Worm (Caenorhabditis elegans) whole organism, L1 larva: ENCODE data around the gene F35C8.5.

ENCODE experiments used
- C04F5.9 ChIP-seq: sonication (generic microtip); optimal IDR thresholded peaks from 2 replicates; lab custom pipeline; 2016; ENCODE audit warnings: missing genetic modification characterization, missing compliant biosample characterization
- C34B4.2 ChIP-seq: sonication (generic microtip); optimal IDR thresholded peaks from 2 replicates; lab custom pipeline; 2017; ENCODE audit warnings: mild to moderate bottlenecking, missing genetic modification characterization, missing compliant biosample characterization
- F16B12.6 ChIP-seq: fragments of 150-350 bp; optimal IDR thresholded peaks from 2 replicates; lab custom pipeline; 2014; ENCODE audit warnings: missing biosample characterization, missing genetic modification characterization
- aly-2 ChIP-seq: fragments of 150-350 bp; optimal IDR thresholded peaks from 2 replicates; lab custom pipeline; 2014; ENCODE audit warnings: missing biosample characterization, missing genetic modification characterization
- ceh-8 ChIP-seq: fragments of 200-800 bp; sonication (Bioruptor generic); optimal IDR thresholded peaks from 2 replicates; lab custom pipeline; 2018; ENCODE audit warnings: mild to moderate bottlenecking, missing genetic modification characterization, moderate library complexity, missing compliant biosample characterization
- ceh-90 ChIP-seq: sonication (generic microtip); optimal IDR thresholded peaks from 2 replicates; lab custom pipeline; 2016; ENCODE audit warnings: missing genetic modification characterization, missing compliant biosample characterization
- dpl-1 ChIP-seq, 3 experiments: fragments of 150-350 bp in 2 of 3; sonication (generic microtip) in 1 of 3; optimal IDR thresholded peaks; 2 replicates each; lab custom pipeline; 2014 to 2017; ENCODE audit warnings: missing biosample characterization in 3 of 3, missing genetic modification characterization in 3 of 3, missing genetic modification reagents in 3 of 3
- dsc-1 ChIP-seq: sonication (generic microtip); optimal IDR thresholded peaks from 2 replicates; lab custom pipeline; 2016; ENCODE audit warnings: mild to moderate bottlenecking, missing genetic modification characterization, missing compliant biosample characterization
- efl-1 ChIP-seq, 4 experiments: fragments of 150-350 bp; optimal IDR thresholded peaks in 3 of 4; peaks in 1 of 4; 1 replicate in 1 of 4; 2 replicates in 3 of 4; lab custom pipeline; 2014; ENCODE audit warnings: missing biosample characterization in 2 of 4, missing genetic modification characterization in 2 of 4, missing genetic modification reagents in 2 of 4
- efl-3 ChIP-seq: fragments of 200-800 bp; sonication (Bioruptor generic); optimal IDR thresholded peaks from 2 replicates; lab custom pipeline; 2018; ENCODE audit warnings: mild to moderate bottlenecking, missing genetic modification characterization, missing compliant biosample characterization
- egl-27 ChIP-seq, 2 experiments: fragments of 150-350 bp in 1 of 2; sonication (generic microtip); optimal IDR thresholded peaks; 3 replicates each; lab custom pipeline; 2017 to 2018; ENCODE audit warnings: missing biosample characterization in 2 of 2, missing genetic modification characterization in 2 of 2, missing genetic modification reagents in 2 of 2
- elt-2 ChIP-seq: sonication (generic microtip); optimal IDR thresholded peaks from 2 replicates; lab custom pipeline; 2016; ENCODE audit warnings: missing genetic modification characterization, mild to moderate bottlenecking, inconsistent platforms, missing compliant biosample characterization, missing genetic modification reagents
- ets-5 ChIP-seq: fragments of 200-800 bp; sonication (Bioruptor generic); IDR thresholded peaks from 2 replicates; pipeline ENCODE4 v1.3.6; 2022; ENCODE audit warnings: missing genetic modification characterization, missing compliant biosample characterization
- fkh-10 ChIP-seq: sonication (generic microtip); optimal IDR thresholded peaks from 2 replicates; lab custom pipeline; 2017; ENCODE audit warnings: missing biosample characterization, missing genetic modification reagents, missing genetic modification characterization
- fkh-4 ChIP-seq: sonication (generic microtip); optimal IDR thresholded peaks from 2 replicates; lab custom pipeline; 2016; ENCODE audit warnings: missing compliant biosample characterization, missing genetic modification characterization, borderline replicate concordance
- fkh-8 ChIP-seq: sonication (generic microtip); optimal IDR thresholded peaks from 2 replicates; lab custom pipeline; 2016; ENCODE audit warnings: mild to moderate bottlenecking, missing genetic modification characterization, missing compliant biosample characterization
- grh-1 ChIP-seq: fragments of 200-800 bp; sonication (Bioruptor generic); IDR thresholded peaks from 2 replicates; pipeline ENCODE4 v1.3.6; 2022; ENCODE audit warnings: missing genetic modification reagents, missing genetic modification characterization, missing compliant biosample characterization
- hlh-17 ChIP-seq: fragments of 200-800 bp; sonication (Bioruptor generic); optimal IDR thresholded peaks from 2 replicates; lab custom pipeline; 2018; ENCODE audit warnings: missing genetic modification characterization, mild to moderate bottlenecking, missing compliant biosample characterization, moderate library complexity, borderline replicate concordance
- hlh-4 ChIP-seq: sonication (generic microtip); optimal IDR thresholded peaks from 2 replicates; lab custom pipeline; 2016; ENCODE audit warnings: mild to moderate bottlenecking, missing genetic modification characterization, missing compliant biosample characterization
- hpl-2 ChIP-seq: fragments of 150-350 bp; optimal IDR thresholded peaks from 2 replicates; lab custom pipeline; 2014; ENCODE audit warnings: missing biosample characterization, missing genetic modification reagents, missing genetic modification characterization
- isw-1 ChIP-seq: fragments of 200-800 bp; sonication (Bioruptor generic); IDR thresholded peaks from 2 replicates; pipeline ENCODE4 v1.3.6; 2022; ENCODE audit warnings: missing genetic modification characterization, missing compliant biosample characterization
- lin-13 ChIP-seq: fragments of 150-350 bp; optimal IDR thresholded peaks from 2 replicates; lab custom pipeline; 2014; ENCODE audit warnings: missing biosample characterization, missing genetic modification reagents, missing genetic modification characterization
- lin-14 ChIP-seq: fragments of 200-800 bp; sonication (Bioruptor generic); optimal IDR thresholded peaks from 2 replicates; lab custom pipeline; 2018; ENCODE audit warnings: mild to moderate bottlenecking, missing genetic modification characterization, moderate library complexity, missing compliant biosample characterization
- lin-35 ChIP-seq, 2 experiments: fragments of 150-350 bp; optimal IDR thresholded peaks; 2 replicates each; lab custom pipeline; 2014; ENCODE audit warnings: missing biosample characterization in 2 of 2, missing genetic modification characterization in 2 of 2, missing genetic modification reagents in 2 of 2
- lin-39 ChIP-seq: fragments of 150-350 bp; optimal IDR thresholded peaks from 2 replicates; lab custom pipeline; 2014; ENCODE audit warnings: missing biosample characterization, missing genetic modification reagents, missing genetic modification characterization
- lsy-2 ChIP-seq, 2 experiments: fragments of 150-350 bp; optimal IDR thresholded peaks; 2 replicates each; lab custom pipeline; 2014; ENCODE audit warnings: missing biosample characterization in 2 of 2, missing genetic modification characterization in 2 of 2
- mab-9 ChIP-seq: fragments of 200-800 bp; sonication (Bioruptor generic); IDR thresholded peaks from 2 replicates; pipeline ENCODE4 v1.3.6; 2022; ENCODE audit warnings: missing genetic modification reagents, missing genetic modification characterization, missing compliant biosample characterization
- mdl-1 ChIP-seq, 2 experiments: fragments of 150-350 bp; optimal IDR thresholded peaks; 2 replicates each; lab custom pipeline; 2014 to 2017; ENCODE audit warnings: missing biosample characterization in 2 of 2, missing genetic modification characterization in 2 of 2, inconsistent platforms in 1 of 2
- mep-1 ChIP-seq: fragments of 150-350 bp; optimal IDR thresholded peaks from 2 replicates; lab custom pipeline; 2014; ENCODE audit warnings: missing biosample characterization, missing genetic modification characterization
- nhr-11 ChIP-seq: fragments of 150-350 bp; optimal IDR thresholded peaks from 2 replicates; lab custom pipeline; 2014; ENCODE audit warnings: missing biosample characterization, missing genetic modification characterization
- nhr-19 ChIP-seq: fragments of 200-800 bp; sonication (Bioruptor generic); conservative IDR thresholded peaks from 2 replicates; pipeline ENCODE4 v1.3.6; 2022; ENCODE audit warnings: missing genetic modification characterization, missing compliant biosample characterization
- nhr-237 ChIP-seq: fragments of 150-350 bp; optimal IDR thresholded peaks from 2 replicates; lab custom pipeline; 2014; ENCODE audit warnings: missing biosample characterization, missing genetic modification characterization
- nhr-47 ChIP-seq: sonication (generic microtip); optimal IDR thresholded peaks from 2 replicates; lab custom pipeline; 2016; ENCODE audit warnings: mild to moderate bottlenecking, missing genetic modification characterization, moderate library complexity, missing compliant biosample characterization
- nhr-77 ChIP-seq: fragments of 150-350 bp; optimal IDR thresholded peaks from 2 replicates; lab custom pipeline; 2014; ENCODE audit warnings: missing biosample characterization, missing genetic modification characterization
- nhr-84 ChIP-seq: sonication (generic microtip); optimal IDR thresholded peaks from 2 replicates; lab custom pipeline; 2017; ENCODE audit warnings: missing biosample characterization, missing genetic modification characterization
- nhr-85 ChIP-seq: sonication (generic microtip); peaks from one replicate; lab custom pipeline; 2016; ENCODE audit warnings: missing genetic modification characterization, inconsistent platforms, missing compliant biosample characterization
- nhr-90 ChIP-seq: sonication (generic microtip); optimal IDR thresholded peaks from 2 replicates; lab custom pipeline; 2016; ENCODE audit warnings: mild to moderate bottlenecking, missing genetic modification characterization, missing compliant biosample characterization; ENCODE audit not compliant: poor library complexity
- rnt-1 ChIP-seq: sonication (generic microtip); optimal IDR thresholded peaks from 2 replicates; lab custom pipeline; 2016; ENCODE audit warnings: mild to moderate bottlenecking, missing genetic modification characterization, moderate library complexity, missing compliant biosample characterization
- skn-1 ChIP-seq: fragments of 150-350 bp; optimal IDR thresholded peaks from 2 replicates; lab custom pipeline; 2014; ENCODE audit warnings: missing biosample characterization, missing genetic modification characterization
- snpc-4 ChIP-seq: fragments of 150-350 bp; optimal IDR thresholded peaks from 2 replicates; lab custom pipeline; 2014; ENCODE audit warnings: missing biosample characterization, missing genetic modification characterization
- sox-4 ChIP-seq: sonication (generic microtip); optimal IDR thresholded peaks from 2 replicates; lab custom pipeline; 2016; ENCODE audit warnings: missing genetic modification characterization, missing compliant biosample characterization
- swsn-7 ChIP-seq: sonication (generic microtip); optimal IDR thresholded peaks from 2 replicates; lab custom pipeline; 2016; ENCODE audit warnings: missing genetic modification characterization, missing compliant biosample characterization
- tbx-2 ChIP-seq: sonication (generic microtip); optimal IDR thresholded peaks from 2 replicates; lab custom pipeline; 2016; ENCODE audit warnings: missing genetic modification characterization, missing compliant biosample characterization
- unc-62 ChIP-seq: fragments of 150-350 bp; optimal IDR thresholded peaks from 2 replicates; lab custom pipeline; 2014; ENCODE audit warnings: missing biosample characterization, missing genetic modification reagents, missing genetic modification characterization
- unc-98 ChIP-seq: fragments of 200-800 bp; sonication (Bioruptor generic); IDR thresholded peaks from 2 replicates; pipeline ENCODE4 v1.3.6; 2022; ENCODE audit warnings: missing genetic modification characterization, missing compliant biosample characterization
- vab-15 ChIP-seq: sonication (generic microtip); optimal IDR thresholded peaks from 2 replicates; lab custom pipeline; 2017; ENCODE audit warnings: missing genotype, mild to moderate bottlenecking, missing genetic modification characterization, missing compliant biosample characterization
- xbp-1 ChIP-seq: sonication (generic microtip); optimal IDR thresholded peaks from 2 replicates; lab custom pipeline; 2016; ENCODE audit warnings: missing genetic modification characterization, missing compliant biosample characterization
- zip-4 ChIP-seq: fragments of 200-800 bp; sonication (Bioruptor generic); optimal IDR thresholded peaks from 2 replicates; lab custom pipeline; 2018; ENCODE audit warnings: mild to moderate bottlenecking, missing genetic modification characterization, moderate library complexity, missing compliant biosample characterization
- ztf-4 ChIP-seq: fragments of 150-350 bp; optimal IDR thresholded peaks from 2 replicates; lab custom pipeline; 2014; ENCODE audit warnings: missing biosample characterization, missing genetic modification characterization

The F35C8.5 gene

ce11 chrX:5365437-5365836, at the start of gene F35C8.5:
Gene F35C8.5 (plus strand): TSS chrX:5365813.
- TF ChIP-seq unc-98 (no peak), lin-13 (GFP tag; lab: Kevin White, UChicago) (no peak), nhr-11 (tag; lab: Kevin White, UChicago) (no peak), C34B4.2 (tag; lab: Kevin White, UChicago) (no peak), nhr-237 (tag; lab: Kevin White, UChicago) (no peak), snpc-4 (tag; lab: Kevin White, UChicago) (no peak), ceh-8 (GFP tag; lab: Kevin White, UChicago) (no peak), lsy-2 (tag; optimal IDR thresholded peaks at IDR 0.05; lab: Kevin White, UChicago) (no peak), elt-2 (tag; lab: Kevin White, UChicago) (peak; percentile 30), lin-35 (GFP tag; optimal IDR thresholded peaks at IDR 0.05; lab: Kevin White, UChicago) (peak in 1 of 2 experiments; percentile 8), rnt-1 (tag; lab: Kevin White, UChicago) (no peak), egl-27 (tag; optimal IDR thresholded peaks at IDR 0.05; lab: Kevin White, UChicago) (no peak), aly-2 (tag; lab: Kevin White, UChicago) (no peak)

DNA sequence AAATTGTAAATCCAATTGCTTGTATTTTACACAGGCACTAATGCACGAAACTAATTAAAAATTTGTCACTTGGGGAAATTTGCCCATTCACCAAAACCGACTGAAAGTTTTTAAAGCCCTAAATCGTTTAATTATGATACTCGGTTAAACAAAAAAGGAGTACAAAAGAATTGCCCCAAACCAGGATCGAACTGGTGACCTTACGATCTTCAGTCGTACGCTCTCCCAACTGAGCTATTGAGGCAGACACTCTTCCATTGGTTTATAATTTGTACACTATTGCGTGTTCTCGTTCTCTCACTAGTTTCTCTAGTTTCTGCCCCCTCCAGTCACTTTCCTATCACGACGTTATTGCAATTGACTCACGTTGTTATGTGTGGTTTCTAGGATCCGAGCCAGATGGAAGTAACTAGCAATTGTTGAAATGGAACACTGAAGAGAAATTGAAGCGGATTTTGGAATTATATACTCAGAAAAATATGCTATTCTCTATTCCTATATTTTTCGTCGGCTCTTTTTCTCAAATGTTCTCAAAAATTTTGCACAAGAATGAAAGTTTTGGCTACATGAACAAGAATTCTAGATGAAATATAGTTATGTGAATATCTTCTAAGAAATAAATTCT, 46.3 kb upstream of the F35C8.5 start:
- TF ChIP-seq lin-13 (GFP tag; lab: Kevin White, UChicago): no peak
- TF ChIP-seq nhr-47 (tag; lab: Kevin White, UChicago): peak; percentile 70
- TF ChIP-seq isw-1 (GFP tag; lab: Robert Waterston, UW): no peak
- no peak for TF ChIP-seq dpl-1 (GFP tag; optimal IDR thresholded peaks at IDR 0.05; lab: Kevin White, UChicago)
- no peak for TF ChIP-seq grh-1
- TF ChIP-seq skn-1: no peak
- peak; percentile 39 for TF ChIP-seq lin-14 (GFP tag; lab: Kevin White, UChicago)
- TF ChIP-seq efl-1 (optimal IDR thresholded peaks at IDR 0.05; lab: Kevin White, UChicago): peak in 1 of 2 experiments; percentile 5
- peak in 1 of 2 experiments; percentile 90 for TF ChIP-seq efl-1 (GFP tag; optimal IDR thresholded peaks at IDR 0.05 in 1 of 2; lab: Kevin White, UChicago)
- peak; percentile 27 for TF ChIP-seq nhr-90
- TF ChIP-seq ceh-90 (tag; lab: Kevin White, UChicago): no peak
- TF ChIP-seq F16B12.6 (tag; lab: Kevin White, UChicago): no peak
- TF ChIP-seq C04F5.9 (tag; lab: Kevin White, UChicago): no peak
- TF ChIP-seq sox-4: no peak
- TF ChIP-seq elt-2 (tag; lab: Kevin White, UChicago): peak; percentile 49
- no peak for TF ChIP-seq nhr-84 (tag; lab: Kevin White, UChicago)
- TF ChIP-seq C34B4.2 (tag; lab: Kevin White, UChicago): no peak
- no peak for TF ChIP-seq nhr-237 (tag; lab: Kevin White, UChicago)
- TF ChIP-seq fkh-4 (tag; lab: Kevin White, UChicago): no peak
- no peak for TF ChIP-seq mab-9 (GFP tag; lab: Robert Waterston, UW)
- TF ChIP-seq ets-5: no peak
- no peak for TF ChIP-seq vab-15 (tag; lab: Kevin White, UChicago)
- TF ChIP-seq fkh-8 (tag; lab: Kevin White, UChicago): no peak
- TF ChIP-seq mep-1: peak; percentile 4
- TF ChIP-seq hlh-17: no peak
- TF ChIP-seq unc-62 (GFP tag; lab: Kevin White, UChicago): no peak
- TF ChIP-seq hlh-4 (tag; lab: Kevin White, UChicago): no peak
- peak in 1 of 2 experiments; percentile 13 for TF ChIP-seq mdl-1 (tag; optimal IDR thresholded peaks at IDR 0.05; lab: Kevin White, UChicago)
- peak; percentile 71 for TF ChIP-seq dsc-1 (tag; lab: Kevin White, UChicago)
- TF ChIP-seq xbp-1 (tag; lab: Kevin White, UChicago): peak; percentile 49
- peak; percentile 12 for TF ChIP-seq ztf-4 (tag; lab: Kevin White, UChicago)
- TF ChIP-seq nhr-85 (tag; lab: Kevin White, UChicago): no peak
- peak; percentile 57 for TF ChIP-seq nhr-19 (GFP tag; lab: Robert Waterston, UW)
- TF ChIP-seq swsn-7 (tag; lab: Kevin White, UChicago): peak; percentile 49
- no peak for TF ChIP-seq lin-39 (tag; lab: Kevin White, UChicago)
- peak; percentile 18 for TF ChIP-seq nhr-77 (tag; lab: Kevin White, UChicago)
- TF ChIP-seq hpl-2 (GFP tag; lab: Kevin White, UChicago): no peak
- no peak for TF ChIP-seq fkh-10 (GFP tag; lab: Kevin White, UChicago)
- TF ChIP-seq efl-3 (GFP tag; lab: Kevin White, UChicago): no peak
- TF ChIP-seq zip-4: no peak
- TF ChIP-seq tbx-2: peak; percentile 26
- TF ChIP-seq egl-27 (tag; optimal IDR thresholded peaks at IDR 0.05; lab: Kevin White, UChicago): no peak
